Fruit fly (Drosophila melanogaster): ENCODE data around the gene CG8369.

DNA sequence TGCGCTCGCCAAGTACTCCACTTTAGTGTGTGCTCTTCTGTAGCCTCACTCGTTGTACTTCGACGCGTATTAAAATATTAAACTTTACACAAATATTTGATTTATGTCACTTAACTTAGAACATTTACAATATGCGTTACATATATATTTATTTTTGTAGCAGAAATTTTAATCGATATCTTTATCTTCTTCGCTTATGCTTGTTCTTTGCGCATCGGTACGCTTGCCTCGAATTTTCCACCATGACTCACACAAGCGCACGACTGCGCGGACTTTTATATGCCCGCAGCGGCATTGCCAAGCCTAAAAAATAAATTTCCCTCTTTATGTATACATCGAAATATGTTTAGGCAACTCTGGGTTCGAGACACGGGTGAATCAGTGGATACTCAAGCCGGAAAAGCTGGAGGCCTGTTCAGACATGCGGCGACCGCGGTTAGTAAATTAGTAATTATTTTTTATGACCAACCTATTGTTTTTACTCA, 1.3 kb upstream of the CG8369 start, which contains the start of gene aqz:
- no peak for TF ChIP-seq Myc (optimal IDR thresholded peaks at IDR 0.05)
- no peak for TF ChIP-seq h (optimal IDR thresholded peaks at IDR 0.05)
- no peak for TF ChIP-seq psq (optimal IDR thresholded peaks at IDR 0.05)

All from Kc167 (cell line).